Fruit fly (Drosophila melanogaster) whole organism, prepupa: ENCODE measurements around the gene Hmt4-20.

Experiments used
- CG1621 ChIP-seq: fragments of 200-800 bp; sonication (Bioruptor generic); optimal IDR thresholded peaks from 3 replicates; lab custom pipeline; 2018; ENCODE audit warnings: missing biosample characterization, mild to moderate bottlenecking, missing genetic modification characterization
- CG6276 ChIP-seq: fragments of 200-800 bp; sonication (Bioruptor generic); optimal IDR thresholded peaks from 2 replicates; lab custom pipeline; 2017; ENCODE audit warnings: missing biosample characterization, mild to moderate bottlenecking, missing genetic modification characterization
- CG9139 ChIP-seq: fragments of 200-800 bp; sonication (Bioruptor generic); optimal IDR thresholded peaks from 3 replicates; lab custom pipeline; 2017; ENCODE audit warnings: missing biosample characterization, mild to moderate bottlenecking, missing genetic modification characterization
- Ets21C ChIP-seq: fragments of 200-800 bp; sonication (Bioruptor generic); optimal IDR thresholded peaks from 3 replicates; lab custom pipeline; 2016; ENCODE audit warnings: missing biosample characterization, missing genetic modification characterization
- Hr39 ChIP-seq: fragments of 200-800 bp; sonication (Bioruptor generic); optimal IDR thresholded peaks from 2 replicates; lab custom pipeline; 2016; ENCODE audit warnings: missing biosample characterization, missing genetic modification characterization
- OdsH ChIP-seq: fragments of 200-800 bp; sonication (Bioruptor generic); optimal IDR thresholded peaks from 3 replicates; lab custom pipeline; 2016; ENCODE audit warnings: missing biosample characterization, missing genetic modification characterization
- cyc ChIP-seq: fragments of 200-800 bp; sonication (Bioruptor generic); optimal IDR thresholded peaks from 3 replicates; lab custom pipeline; 2016; ENCODE audit warnings: missing biosample characterization, missing genetic modification characterization
- pdm3 ChIP-seq: fragments of 200-800 bp; sonication (Bioruptor generic); optimal IDR thresholded peaks from 3 replicates; lab custom pipeline; 2016; ENCODE audit warnings: missing biosample characterization, missing genetic modification characterization
- salr ChIP-seq, 2 experiments: fragments of 200-800 bp; sonication (Bioruptor generic); optimal IDR thresholded peaks; 3 replicates each; lab custom pipeline; 2016 to 2018; ENCODE audit warnings: missing biosample characterization in 2 of 2, missing genetic modification characterization in 2 of 2, mild to moderate bottlenecking in 1 of 2

DNA sequence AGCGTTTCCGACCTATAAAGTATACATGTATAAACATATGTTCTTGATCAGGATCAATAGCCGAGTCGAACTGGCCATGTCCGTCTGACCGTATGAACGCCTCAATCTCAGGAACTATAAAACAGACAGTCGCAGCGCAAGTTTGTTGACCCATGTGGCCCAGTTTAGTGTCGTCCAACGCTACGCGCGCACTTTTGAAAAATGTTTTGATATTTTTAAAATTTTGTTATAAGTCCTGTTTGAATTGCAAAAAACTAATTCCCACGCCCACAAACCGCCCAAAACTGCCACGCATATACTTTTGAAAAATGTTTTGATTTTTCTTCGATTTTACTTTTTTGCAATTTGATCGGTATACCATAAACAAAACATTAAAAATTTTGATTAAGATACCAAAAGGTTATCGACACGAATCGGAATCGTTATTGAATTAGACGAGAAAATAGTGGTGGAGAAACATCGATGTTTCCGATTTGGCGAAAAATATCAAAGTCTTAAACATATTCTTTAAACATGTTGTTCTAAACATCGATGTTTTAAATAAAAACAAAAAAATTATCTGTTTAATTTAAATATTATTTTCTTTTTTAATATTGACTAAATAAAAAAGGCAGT, 9.3 kb downstream of the Hmt4-20 start:
- no peak for TF ChIP-seq Hr39
- TF ChIP-seq cyc (GFP tag; lab: Kevin White, UChicago): no peak
- TF ChIP-seq salr (GFP tag; optimal IDR thresholded peaks at IDR 0.05; lab: Kevin White, UChicago): no peak
- TF ChIP-seq OdsH (GFP tag; lab: Kevin White, UChicago): no peak
- no peak for TF ChIP-seq pdm3 (GFP tag; lab: Kevin White, UChicago)
- TF ChIP-seq Ets21C (GFP tag; lab: Kevin White, UChicago): no peak
- TF ChIP-seq CG9139 (GFP tag; lab: Kevin White, UChicago): no peak
- TF ChIP-seq CG6276 (GFP tag; lab: Kevin White, UChicago): no peak
- TF ChIP-seq CG1621: no peak
